Worm (Caenorhabditis elegans): ENCODE data around the gene F27D9.7.

Gene F27D9.7

ce11 chrX:7652308-7652707, 18.2 kb downstream of the F27D9.7 start:
- no peak for TF ChIP-seq ztf-29 (GFP tag; IDR thresholded peaks at IDR 0.05)
- TF ChIP-seq klf-2 (GFP tag; conservative IDR thresholded peaks at IDR 0.05): no peak
- no peak for TF ChIP-seq ref-1 (GFP tag; conservative IDR thresholded peaks at IDR 0.05)
- TF ChIP-seq cog-1 (tag; optimal IDR thresholded peaks at IDR 0.05): no peak
- no peak for TF ChIP-seq flt-1 (GFP tag; IDR thresholded peaks at IDR 0.05)
- no peak for TF ChIP-seq ztf-23 (GFP tag; IDR thresholded peaks at IDR 0.05)
- no peak for TF ChIP-seq tab-1 (GFP tag; IDR thresholded peaks at IDR 0.05)
- no peak for TF ChIP-seq T22C8.4 (GFP tag; IDR thresholded peaks at IDR 0.05)
- TF ChIP-seq med-1 (GFP tag; optimal IDR thresholded peaks at IDR 0.05; ENCODE audit: insufficient read depth): no peak

- no peak for TF ChIP-seq ref-1 (GFP tag; conservative IDR thresholded peaks at IDR 0.05)
- 0 out of 2 replicates have a peak, but pooled peaks have one; percentile 31 for TF ChIP-seq tab-1 (GFP tag; IDR thresholded peaks at IDR 0.05)
- no peak for TF ChIP-seq ztf-29 (GFP tag; IDR thresholded peaks at IDR 0.05)
- no peak for TF ChIP-seq ztf-23 (GFP tag; IDR thresholded peaks at IDR 0.05)
- TF ChIP-seq med-1 (GFP tag; optimal IDR thresholded peaks at IDR 0.05; ENCODE audit: insufficient read depth): no peak
- no peak for TF ChIP-seq T22C8.4 (GFP tag; IDR thresholded peaks at IDR 0.05)
- TF ChIP-seq klf-2 (GFP tag; conservative IDR thresholded peaks at IDR 0.05): no peak
- TF ChIP-seq flt-1 (GFP tag; IDR thresholded peaks at IDR 0.05): no peak
- TF ChIP-seq cog-1 (tag; optimal IDR thresholded peaks at IDR 0.05): peak; percentile 9
Measured at ce11 chrX:7651219-7651958, 19.2 kb downstream of the F27D9.7 start.

DNA sequence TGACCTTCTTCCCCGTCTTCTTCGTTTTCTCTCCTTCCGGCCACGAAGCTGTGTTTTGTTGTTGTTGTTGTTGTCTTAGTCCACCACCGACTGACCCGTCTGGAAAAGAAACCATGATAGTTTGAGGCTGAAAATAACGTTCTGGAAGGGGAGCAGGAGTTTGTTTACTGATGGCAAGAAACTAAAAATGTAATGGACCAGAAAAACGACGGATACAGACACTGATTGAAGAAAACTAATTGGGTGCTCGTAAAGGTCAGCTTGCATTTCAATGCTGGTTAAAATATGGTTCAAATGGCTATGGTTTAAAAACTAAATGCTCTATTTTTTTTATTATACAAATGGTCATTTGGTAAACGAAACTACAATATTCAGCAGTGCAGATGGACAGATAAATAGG, 25.2 kb downstream of the F27D9.7 start, which contains the start of gene F26A10.2:
TSS of gene F26A10.2 (minus strand) at position 101 of the 400 bp plus-strand sequence.
- TF ChIP-seq cog-1 (tag; optimal IDR thresholded peaks at IDR 0.05) (no peak), T22C8.4 (GFP tag; IDR thresholded peaks at IDR 0.05) (no peak), ztf-29 (GFP tag; IDR thresholded peaks at IDR 0.05) (no peak), ref-1 (GFP tag; conservative IDR thresholded peaks at IDR 0.05) (no peak), med-1 (GFP tag; optimal IDR thresholded peaks at IDR 0.05; ENCODE audit: insufficient read depth) (no peak), ztf-23 (GFP tag; IDR thresholded peaks at IDR 0.05) (no peak), klf-2 (GFP tag; conservative IDR thresholded peaks at IDR 0.05) (no peak), tab-1 (GFP tag; IDR thresholded peaks at IDR 0.05) (no peak), flt-1 (GFP tag; IDR thresholded peaks at IDR 0.05) (no peak)

- no peak for TF ChIP-seq cog-1 (tag; optimal IDR thresholded peaks at IDR 0.05)
- TF ChIP-seq T22C8.4 (GFP tag; IDR thresholded peaks at IDR 0.05): no peak
- TF ChIP-seq ztf-23 (GFP tag; IDR thresholded peaks at IDR 0.05): no peak
- TF ChIP-seq klf-2 (GFP tag; conservative IDR thresholded peaks at IDR 0.05): no peak
- TF ChIP-seq flt-1 (GFP tag; IDR thresholded peaks at IDR 0.05): no peak
- TF ChIP-seq med-1 (GFP tag; optimal IDR thresholded peaks at IDR 0.05; ENCODE audit: insufficient read depth): no peak
- no peak for TF ChIP-seq ztf-29 (GFP tag; IDR thresholded peaks at IDR 0.05)
- TF ChIP-seq tab-1 (GFP tag; IDR thresholded peaks at IDR 0.05): no peak
- TF ChIP-seq ref-1 (GFP tag; conservative IDR thresholded peaks at IDR 0.05): no peak
Measured at ce11 chrX:7640811-7641210, 29.7 kb downstream of the F27D9.7 start.

- TF ChIP-seq klf-2 (GFP tag; conservative IDR thresholded peaks at IDR 0.05) (no peak), cog-1 (tag; optimal IDR thresholded peaks at IDR 0.05) (no peak), ref-1 (GFP tag; conservative IDR thresholded peaks at IDR 0.05) (no peak), med-1 (GFP tag; optimal IDR thresholded peaks at IDR 0.05; ENCODE audit: insufficient read depth) (no peak), flt-1 (GFP tag; IDR thresholded peaks at IDR 0.05) (no peak)
Measured at ce11 chrX:7640391-7640790, 30.2 kb downstream of the F27D9.7 start.

- TF ChIP-seq ztf-29 (GFP tag; IDR thresholded peaks at IDR 0.05) (no peak), med-1 (GFP tag; optimal IDR thresholded peaks at IDR 0.05; ENCODE audit: insufficient read depth) (no peak), klf-2 (GFP tag; conservative IDR thresholded peaks at IDR 0.05) (no peak), ref-1 (GFP tag; conservative IDR thresholded peaks at IDR 0.05) (no peak)
Measured at ce11 chrX:7638790-7639189, 31.8 kb downstream of the F27D9.7 start.

DNA sequence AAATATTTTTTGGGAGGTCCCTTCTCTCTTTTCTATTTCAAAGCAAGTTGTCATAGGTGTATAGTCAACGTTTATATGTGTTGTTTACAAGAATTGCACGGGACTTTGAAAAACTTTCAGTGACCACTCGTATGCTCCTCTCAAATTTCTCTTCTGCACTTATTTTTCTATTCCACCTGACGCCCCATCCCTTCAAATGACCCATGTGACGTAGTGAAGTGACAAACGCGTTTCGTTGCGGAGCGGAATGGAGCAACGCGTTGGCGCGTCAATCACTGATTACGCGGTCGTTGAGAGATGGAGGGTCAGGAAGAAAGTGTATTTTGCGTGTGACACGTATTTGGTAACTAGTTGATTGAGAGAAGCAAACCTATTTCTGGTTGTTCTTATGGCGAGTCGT, 34.5 kb downstream of the F27D9.7 start:
- TF ChIP-seq tab-1 (GFP tag; IDR thresholded peaks at IDR 0.05) (no peak), klf-2 (GFP tag; conservative IDR thresholded peaks at IDR 0.05) (no peak), med-1 (GFP tag; optimal IDR thresholded peaks at IDR 0.05; ENCODE audit: insufficient read depth) (no peak), cog-1 (tag; optimal IDR thresholded peaks at IDR 0.05) (no peak), flt-1 (GFP tag; IDR thresholded peaks at IDR 0.05) (no peak), T22C8.4 (GFP tag; IDR thresholded peaks at IDR 0.05) (no peak), ztf-29 (GFP tag; IDR thresholded peaks at IDR 0.05) (no peak), ztf-23 (GFP tag; IDR thresholded peaks at IDR 0.05) (no peak), ref-1 (GFP tag; conservative IDR thresholded peaks at IDR 0.05) (no peak)

DNA sequence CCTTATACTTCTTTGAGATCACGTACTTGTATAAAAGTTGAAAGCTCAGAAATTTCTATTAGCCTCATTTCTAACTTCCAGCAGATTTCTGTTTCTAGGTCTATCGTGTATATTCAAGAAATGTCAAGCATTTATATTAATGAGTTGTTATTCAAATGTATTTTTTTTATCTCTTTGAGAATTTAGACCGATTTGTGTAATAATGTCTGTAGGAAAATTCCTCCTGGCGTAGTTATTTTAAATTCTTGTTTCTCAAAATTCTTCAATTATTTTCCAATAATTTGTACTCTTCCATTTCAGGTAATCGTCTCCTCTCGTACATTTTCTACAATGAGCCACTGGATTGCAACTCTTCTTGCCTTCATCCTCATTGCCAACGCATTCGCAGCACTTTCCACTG, 43.2 kb downstream of the F27D9.7 start, which contains the start of gene nlp-61:
TSS of gene nlp-61 (plus strand) at position 301 of the 400 bp plus-strand sequence.
- TF ChIP-seq T22C8.4 (GFP tag; IDR thresholded peaks at IDR 0.05) (no peak), cog-1 (tag; optimal IDR thresholded peaks at IDR 0.05) (no peak), med-1 (GFP tag; optimal IDR thresholded peaks at IDR 0.05; ENCODE audit: insufficient read depth) (no peak), ref-1 (GFP tag; conservative IDR thresholded peaks at IDR 0.05) (no peak), ztf-29 (GFP tag; IDR thresholded peaks at IDR 0.05) (no peak), tab-1 (GFP tag; IDR thresholded peaks at IDR 0.05) (no peak), klf-2 (GFP tag; conservative IDR thresholded peaks at IDR 0.05) (no peak), ztf-23 (GFP tag; IDR thresholded peaks at IDR 0.05) (no peak), flt-1 (GFP tag; IDR thresholded peaks at IDR 0.05) (no peak)

All from whole organism, midembryonic.